Fruit fly (Drosophila melanogaster) whole organism: ENCODE data around the gene CG11583.

Experiments used
- CG8478 ChIP-seq: fragments of >200 bp; optimal IDR thresholded peaks from 2 replicates; lab custom pipeline; 2018; ENCODE audit warnings: inconsistent platforms
- Dll ChIP-seq: fragments of >200 bp; optimal IDR thresholded peaks from 2 replicates; lab custom pipeline; 2017
- EcR ChIP-seq, 2 experiments: fragments of >200 bp; optimal IDR thresholded peaks; 2 replicates each; lab custom pipeline; 2017; ENCODE audit warnings: missing biosample characterization in 2 of 2, missing genetic modification characterization in 2 of 2, missing genetic modification reagents in 2 of 2
- psq ChIP-seq: fragments of >200 bp; optimal IDR thresholded peaks from 2 replicates; lab custom pipeline; 2017
- usp ChIP-seq: fragments of >200 bp; optimal IDR thresholded peaks from 2 replicates; lab custom pipeline; 2017; ENCODE audit warnings: missing biosample characterization, missing genetic modification characterization, mixed read lengths

DNA sequence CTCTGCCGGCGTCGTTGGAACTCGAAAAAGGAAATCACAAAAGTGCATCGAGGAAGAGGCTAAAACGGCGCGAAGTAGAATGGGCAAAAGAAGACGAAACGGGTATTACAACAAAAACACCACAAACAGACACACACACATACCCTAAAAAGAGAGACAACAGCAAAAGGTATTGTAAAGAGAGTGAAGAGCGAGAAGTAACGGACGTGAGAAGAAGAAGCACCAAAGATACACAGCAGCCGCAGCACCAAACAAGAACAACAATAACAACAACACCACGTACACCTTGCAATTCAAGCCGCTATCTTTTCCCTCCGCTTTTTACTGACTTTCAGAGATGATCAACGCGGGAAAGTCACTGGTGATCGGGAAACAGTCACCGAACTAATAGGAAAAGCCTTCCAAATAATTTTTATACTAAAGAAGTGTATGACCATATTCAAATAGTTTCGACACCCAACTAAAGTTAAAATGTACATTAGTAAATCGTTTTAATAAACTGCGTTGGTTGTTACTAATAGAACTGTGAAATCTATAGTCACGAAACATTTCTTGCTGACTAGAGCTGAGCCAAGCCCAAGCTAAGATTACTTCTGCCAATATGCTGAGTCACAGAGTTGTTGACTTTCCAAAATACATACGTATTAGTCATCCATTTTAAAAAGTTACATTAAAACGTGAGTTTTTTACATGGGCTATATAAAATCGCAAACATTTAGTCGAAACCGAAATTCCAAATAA is 30.3 kb downstream of the CG11583 start:
- TF ChIP-seq EcR (GFP tag; optimal IDR thresholded peaks at IDR 0.05; lab: Kevin White, UChicago) (no peak), usp (no peak), psq (no peak), CG8478 (no peak), Dll (lab: Kevin White, UChicago) (no peak)
